Fruit fly (Drosophila melanogaster) whole organism, embryonic: Measurements from ENCODE around the gene CG10445.

Experiments used
- Abd-B ChIP-seq: fragments of 200-800 bp; sonication (Bioruptor generic); optimal IDR thresholded peaks from 2 replicates; lab custom pipeline; 2018; ENCODE audit warnings: missing biosample characterization, mild to moderate bottlenecking, missing genetic modification characterization, moderate library complexity
- Asciz ChIP-seq: fragments of 200-800 bp; sonication (Bioruptor generic); optimal IDR thresholded peaks from 2 replicates; lab custom pipeline; 2017; ENCODE audit warnings: missing biosample characterization, mild to moderate bottlenecking, missing genetic modification characterization, missing genetic modification reagents
- Atf6 ChIP-seq: fragments of 200-800 bp; sonication (Bioruptor generic); IDR thresholded peaks from 2 replicates; pipeline ENCODE4 v1.3.6; 2022; ENCODE audit warnings: missing biosample characterization, missing genetic modification characterization
- CG10209 ChIP-seq: fragments of 200-800 bp; sonication (Bioruptor generic); optimal IDR thresholded peaks from 3 replicates; lab custom pipeline; 2017; ENCODE audit warnings: missing biosample characterization, mild to moderate bottlenecking, missing genetic modification characterization, missing genetic modification reagents
- CG11093 ChIP-seq: fragments of 200-800 bp; sonication (Bioruptor generic); IDR thresholded peaks from 3 replicates; pipeline ENCODE4 v1.3.6; 2022; ENCODE audit warnings: missing biosample characterization, missing genetic modification characterization
- CG11247 ChIP-seq: fragments of 200-800 bp; sonication (Bioruptor generic); IDR thresholded peaks from 2 replicates; pipeline ENCODE4 v1.3.6; 2022; ENCODE audit warnings: missing biosample characterization, missing genetic modification characterization
- CG11456 ChIP-seq: fragments of 200-800 bp; sonication (Bioruptor generic); IDR thresholded peaks from 3 replicates; pipeline ENCODE4 v1.3.6; 2022; ENCODE audit warnings: missing biosample characterization, missing genetic modification characterization
- CG12104 ChIP-seq: fragments of 200-800 bp; sonication (Bioruptor generic); optimal IDR thresholded peaks from 3 replicates; lab custom pipeline; 2016; ENCODE audit warnings: missing biosample characterization, missing genetic modification characterization
- CG12155 ChIP-seq: fragments of 200-800 bp; sonication (Bioruptor generic); optimal IDR thresholded peaks from 3 replicates; lab custom pipeline; 2016; ENCODE audit warnings: missing biosample characterization, missing genetic modification characterization
- CG12219 ChIP-seq: fragments of 200-800 bp; sonication (Bioruptor generic); optimal IDR thresholded peaks from 3 replicates; lab custom pipeline; 2018; ENCODE audit warnings: missing biosample characterization, mild to moderate bottlenecking, missing genetic modification characterization
- CG12299 ChIP-seq: fragments of 200-800 bp; sonication (Bioruptor generic); optimal IDR thresholded peaks from 2 replicates; lab custom pipeline; 2018; ENCODE audit warnings: missing biosample characterization, mild to moderate bottlenecking, missing genetic modification characterization
- CG13424 ChIP-seq: fragments of 200-800 bp; sonication (Bioruptor generic); optimal IDR thresholded peaks from 2 replicates; lab custom pipeline; 2019; ENCODE audit warnings: missing biosample characterization, mild to moderate bottlenecking, missing genetic modification characterization, moderate library complexity
- CG14667 ChIP-seq: fragments of 200-800 bp; sonication (Bioruptor generic); IDR thresholded peaks from 2 replicates; pipeline ENCODE4 v1.3.6; 2022; ENCODE audit warnings: missing biosample characterization, missing genetic modification characterization
- CG15011 ChIP-seq: fragments of 200-800 bp; sonication (Bioruptor generic); optimal IDR thresholded peaks from 3 replicates; lab custom pipeline; 2018; ENCODE audit warnings: missing biosample characterization, mild to moderate bottlenecking, missing genetic modification characterization
- CG15269 ChIP-seq: fragments of 200-800 bp; sonication (Bioruptor generic); optimal IDR thresholded peaks from 2 replicates; lab custom pipeline; 2018; ENCODE audit warnings: missing biosample characterization, mild to moderate bottlenecking, missing genetic modification characterization, moderate library complexity
- CG17361 ChIP-seq: fragments of 200-800 bp; sonication (Bioruptor generic); IDR thresholded peaks from 3 replicates; pipeline ENCODE4 v1.3.6; 2022; ENCODE audit warnings: missing biosample characterization, missing genetic modification characterization
- CG17612 ChIP-seq: fragments of 200-800 bp; sonication (Bioruptor generic); IDR thresholded peaks from 2 replicates; pipeline ENCODE4 v1.3.6; 2022; ENCODE audit warnings: missing biosample characterization, missing genetic modification characterization
- CG17829 ChIP-seq: fragments of 200-800 bp; optimal IDR thresholded peaks from 2 replicates; lab custom pipeline; 2019; ENCODE audit warnings: missing biosample characterization, mild to moderate bottlenecking, missing genetic modification characterization, moderate library complexity
- CG2712 ChIP-seq: fragments of 200-800 bp; optimal IDR thresholded peaks from 3 replicates; lab custom pipeline; 2019; ENCODE audit warnings: missing biosample characterization, mild to moderate bottlenecking, missing genetic modification characterization, moderate library complexity
- CG2889 ChIP-seq: fragments of 200-800 bp; sonication (Bioruptor generic); IDR thresholded peaks from 3 replicates; pipeline ENCODE4 v1.3.6; 2022; ENCODE audit warnings: missing biosample characterization, missing genetic modification characterization
- CG3065 ChIP-seq: fragments of 200-800 bp; sonication (Bioruptor generic); optimal IDR thresholded peaks from 2 replicates; lab custom pipeline; 2016; ENCODE audit warnings: missing biosample characterization, missing genetic modification characterization
- CG43689 ChIP-seq: fragments of 200-800 bp; sonication (Bioruptor generic); IDR thresholded peaks from 2 replicates; pipeline ENCODE4 v1.3.6; 2022; ENCODE audit warnings: missing biosample characterization, missing genetic modification characterization
- CG6254 ChIP-seq: fragments of 200-800 bp; sonication (Bioruptor generic); optimal IDR thresholded peaks from 3 replicates; lab custom pipeline; 2017; ENCODE audit warnings: mild to moderate bottlenecking, missing biosample characterization, missing genetic modification reagents, missing genetic modification characterization
- CG6689 ChIP-seq: fragments of 200-800 bp; sonication (Bioruptor generic); IDR thresholded peaks from 2 replicates; pipeline ENCODE4 v1.3.6; 2022; ENCODE audit warnings: missing biosample characterization, missing genetic modification characterization
- CG6854 ChIP-seq: fragments of 200-800 bp; sonication (Bioruptor generic); optimal IDR thresholded peaks from 3 replicates; lab custom pipeline; 2017; ENCODE audit warnings: missing biosample characterization, mild to moderate bottlenecking, missing genetic modification characterization
- CG7372 ChIP-seq: fragments of 200-800 bp; sonication (Bioruptor generic); IDR thresholded peaks from 2 replicates; pipeline ENCODE4 v1.3.6; 2022; ENCODE audit warnings: missing biosample characterization, missing genetic modification characterization
- CG9797 ChIP-seq: fragments of 200-800 bp; sonication (Bioruptor generic); optimal IDR thresholded peaks from 3 replicates; lab custom pipeline; 2018; ENCODE audit warnings: missing biosample characterization, mild to moderate bottlenecking, missing genetic modification characterization
- CrebB ChIP-seq: fragments of 200-800 bp; sonication (Bioruptor generic); optimal IDR thresholded peaks from 3 replicates; lab custom pipeline; 2018; ENCODE audit warnings: missing biosample characterization, mild to moderate bottlenecking, missing genetic modification characterization
- D19B ChIP-seq: fragments of 200-800 bp; sonication (Bioruptor generic); optimal IDR thresholded peaks from 2 replicates; lab custom pipeline; 2017; ENCODE audit warnings: missing biosample characterization, mild to moderate bottlenecking, missing genetic modification characterization
- E2f2 ChIP-seq: fragments of 200-800 bp; sonication (Bioruptor generic); IDR thresholded peaks from 2 replicates; pipeline ENCODE4 v1.3.6; 2022; ENCODE audit warnings: missing biosample characterization, missing genetic modification characterization
- HLH54F ChIP-seq: fragments of 200-800 bp; sonication (Bioruptor generic); optimal IDR thresholded peaks from 3 replicates; lab custom pipeline; 2016; ENCODE audit warnings: missing biosample characterization, missing genetic modification characterization
- Hmx ChIP-seq: fragments of 200-800 bp; sonication (Bioruptor generic); optimal IDR thresholded peaks from 2 replicates; lab custom pipeline; 2016; ENCODE audit warnings: missing biosample characterization, missing genetic modification characterization
- Hr3 ChIP-seq: fragments of 200-800 bp; sonication (Bioruptor generic); optimal IDR thresholded peaks from 3 replicates; lab custom pipeline; 2016; ENCODE audit warnings: missing biosample characterization, missing genetic modification characterization
- Hsf ChIP-seq: fragments of 200-800 bp; sonication (Bioruptor generic); optimal IDR thresholded peaks from 3 replicates; lab custom pipeline; 2016; ENCODE audit warnings: missing biosample characterization, missing genetic modification characterization
- Jarid2 ChIP-seq: fragments of 200-800 bp; sonication (Bioruptor generic); optimal IDR thresholded peaks from 3 replicates; lab custom pipeline; 2017; ENCODE audit warnings: mild to moderate bottlenecking, missing biosample characterization, missing genetic modification reagents, missing genetic modification characterization
- NfI ChIP-seq: fragments of 200-800 bp; sonication (Bioruptor generic); optimal IDR thresholded peaks from 3 replicates; lab custom pipeline; 2018; ENCODE audit warnings: missing biosample characterization, mild to moderate bottlenecking, missing genetic modification characterization, moderate library complexity
- Oaz ChIP-seq: fragments of 200-800 bp; sonication (Bioruptor generic); IDR thresholded peaks from 2 replicates; pipeline ENCODE4 v1.3.6; 2022; ENCODE audit warnings: missing biosample characterization, missing genetic modification characterization
- Sox102F ChIP-seq: fragments of 200-800 bp; sonication (Bioruptor generic); optimal IDR thresholded peaks from 2 replicates; lab custom pipeline; 2018; ENCODE audit warnings: missing biosample characterization, mild to moderate bottlenecking, missing genetic modification characterization, moderate library complexity
- al ChIP-seq: fragments of 200-800 bp; sonication (Bioruptor generic); IDR thresholded peaks from 2 replicates; pipeline ENCODE4 v1.3.6; 2022; ENCODE audit warnings: missing biosample characterization, missing genetic modification characterization
- dmrt99B ChIP-seq: fragments of 200-800 bp; sonication (Bioruptor generic); optimal IDR thresholded peaks from 2 replicates; lab custom pipeline; 2018; ENCODE audit warnings: missing biosample characterization, mild to moderate bottlenecking, missing genetic modification characterization, moderate library complexity
- esg ChIP-seq: fragments of 200-800 bp; sonication (Bioruptor generic); conservative IDR thresholded peaks from 2 replicates; pipeline ENCODE4 v1.3.6; 2022; ENCODE audit warnings: missing biosample characterization, missing genetic modification characterization
- fd102C ChIP-seq: fragments of 200-800 bp; sonication (Bioruptor generic); optimal IDR thresholded peaks from 2 replicates; lab custom pipeline; 2018; ENCODE audit warnings: missing biosample characterization, mild to moderate bottlenecking, missing genetic modification characterization, moderate library complexity
- fd96Cb ChIP-seq: fragments of 200-800 bp; sonication (Bioruptor generic); optimal IDR thresholded peaks from 2 replicates; lab custom pipeline; 2018; ENCODE audit warnings: missing biosample characterization, mild to moderate bottlenecking, missing genetic modification characterization, moderate library complexity
- ftz-f1 ChIP-seq: fragments of 200-800 bp; sonication (Bioruptor generic); optimal IDR thresholded peaks from 2 replicates; lab custom pipeline; 2016; ENCODE audit warnings: missing biosample characterization, missing genetic modification characterization
- grn ChIP-seq: fragments of 200-800 bp; sonication (Bioruptor generic); optimal IDR thresholded peaks from 3 replicates; lab custom pipeline; 2017; ENCODE audit warnings: missing biosample characterization, missing genetic modification characterization
- gsb ChIP-seq: fragments of 200-800 bp; sonication (Bioruptor generic); IDR thresholded peaks from 2 replicates; pipeline ENCODE4 v1.3.6; 2022; ENCODE audit warnings: missing biosample characterization, missing genetic modification characterization
- nom ChIP-seq: fragments of 200-800 bp; sonication (Bioruptor generic); optimal IDR thresholded peaks from 2 replicates; lab custom pipeline; 2017; ENCODE audit warnings: missing biosample characterization, missing genetic modification characterization, mild to moderate bottlenecking, moderate library complexity, missing genetic modification reagents
- row ChIP-seq: fragments of 200-800 bp; sonication (Bioruptor generic); IDR thresholded peaks from 3 replicates; pipeline ENCODE4 v1.3.6; 2022; ENCODE audit warnings: missing biosample characterization, missing genetic modification characterization
- run ChIP-seq: fragments of 200-800 bp; sonication (Bioruptor generic); optimal IDR thresholded peaks from 3 replicates; lab custom pipeline; 2018; ENCODE audit warnings: missing biosample characterization, mild to moderate bottlenecking, missing genetic modification characterization
- vnd ChIP-seq: fragments of 200-800 bp; sonication (Bioruptor generic); IDR thresholded peaks from 3 replicates; pipeline ENCODE4 v1.3.6; 2022; ENCODE audit warnings: missing biosample characterization, missing genetic modification characterization; ENCODE audit not compliant: partially characterized antibody
- wdn ChIP-seq: fragments of 200-800 bp; sonication (Bioruptor generic); IDR thresholded peaks from 2 replicates; pipeline ENCODE4 v1.3.6; 2022; ENCODE audit warnings: missing biosample characterization, missing genetic modification characterization

The CG10445 gene

dm6 chr3R:7895457-7895856 lies 24.6 kb downstream of the CG10445 start:
- TF ChIP-seq CG13424 (tag; lab: Kevin White, UChicago) (peak; percentile 75), CG43689 (GFP tag; lab: Robert Waterston, UW) (peak; percentile 54), CG3065 (no peak), CG6254 (GFP tag; lab: Kevin White, UChicago) (peak; percentile 15), CG17829 (peak; percentile 42), CG2889 (0 out of 3 replicates have a peak, but pooled peaks have one; percentile 23), CG6689 (peak; percentile 67), run (tag; lab: Kevin White, UChicago) (peak; percentile 23), CG2712 (peak; percentile 57), esg (peak; percentile 52), CG12104 (GFP tag; lab: Kevin White, UChicago) (peak; percentile 37), Sox102F (no peak), CG12219 (GFP tag; lab: Kevin White, UChicago) (peak; percentile 64), CG14667 (GFP tag; lab: Robert Waterston, UW) (peak; percentile 41; the same call in 1 of the 2 replicates), nom (peak; percentile 71), al (peak; percentile 82), Atf6 (peak; percentile 85), CG10209 (peak; percentile 62), CG12155 (GFP tag; lab: Kevin White, UChicago) (peak; percentile 53), Hmx (peak; percentile 52), wdn (GFP tag; lab: Robert Waterston, UW) (peak; percentile 64; the same call in 1 of the 2 replicates), CG6854 (GFP tag; lab: Kevin White, UChicago) (peak; percentile 71), dmrt99B (tag; lab: Kevin White, UChicago) (no peak), CG15269 (peak; percentile 87), Asciz (peak; percentile 54), Hsf (GFP tag; lab: Kevin White, UChicago) (peak; percentile 67), CG11093 (peak; percentile 50; the same call in 1 of the 3 replicates), ftz-f1 (GFP tag; lab: Kevin White, UChicago) (no peak), Oaz (GFP tag; lab: Robert Waterston, UW) (peak; percentile 62; the same call in 1 of the 2 replicates), HLH54F (GFP tag; lab: Kevin White, UChicago) (peak; percentile 40), CG17612 (GFP tag; lab: Robert Waterston, UW) (peak; percentile 47; the same call in 1 of the 2 replicates), Abd-B (GFP tag; lab: Kevin White, UChicago) (peak; percentile 33), CG7372 (GFP tag; lab: Robert Waterston, UW) (peak; percentile 55), E2f2 (GFP tag; lab: Robert Waterston, UW) (peak; percentile 52; the same call in 1 of the 2 replicates), CG9797 (GFP tag; lab: Kevin White, UChicago) (no peak), row (peak; percentile 86), CG17361 (no peak), CG12299 (tag; lab: Kevin White, UChicago) (no peak), CG11456 (GFP tag; lab: Robert Waterston, UW) (peak; percentile 74; the same call in 2 of the 3 replicates), grn (no peak), vnd (GFP tag; lab: Robert Waterston, UW) (no peak), gsb (GFP tag; lab: Robert Waterston, UW) (peak; percentile 66), fd96Cb (peak; percentile 16), fd102C (GFP tag; lab: Kevin White, UChicago) (no peak), D19B (GFP tag; lab: Kevin White, UChicago) (peak; percentile 66), CrebB (tag; lab: Kevin White, UChicago) (peak; percentile 65), Hr3 (GFP tag; lab: Kevin White, UChicago) (peak; percentile 29), CG15011 (GFP tag; lab: Kevin White, UChicago) (peak; percentile 57), Jarid2 (no peak), CG11247 (GFP tag; lab: Robert Waterston, UW) (peak; percentile 57; the same call in 1 of the 2 replicates), NfI (GFP tag; lab: Kevin White, UChicago) (no peak)
